Fruit fly (Drosophila melanogaster) whole organism, prepupa: ENCODE results near the gene mio.
A peak's percentile ranks its signal among the peaks of the same experiment; 100 is the strongest.

Experiments
- CG10631 ChIP-seq: fragments of 200-800 bp; sonication (Bioruptor generic); optimal IDR thresholded peaks from 2 replicates; lab custom pipeline; 2016; ENCODE audit warnings: missing biosample characterization, missing genetic modification characterization
- CG11294 ChIP-seq: fragments of 200-800 bp; sonication (Bioruptor generic); IDR thresholded peaks from 2 replicates; pipeline ENCODE4 v1.3.6; 2022; ENCODE audit warnings: missing biosample characterization, missing genetic modification characterization
- CG11762 ChIP-seq: fragments of 200-800 bp; sonication (Bioruptor generic); optimal IDR thresholded peaks from 3 replicates; lab custom pipeline; 2016; ENCODE audit warnings: missing biosample characterization, missing genetic modification characterization; ENCODE audit not compliant: insufficient read depth
- CG15336 ChIP-seq: fragments of 200-800 bp; sonication (Bioruptor generic); IDR thresholded peaks from 2 replicates; pipeline ENCODE4 v1.3.6; 2022; ENCODE audit warnings: missing biosample characterization, missing genetic modification characterization
- CG1621 ChIP-seq: fragments of 200-800 bp; sonication (Bioruptor generic); optimal IDR thresholded peaks from 3 replicates; lab custom pipeline; 2018; ENCODE audit warnings: missing biosample characterization, mild to moderate bottlenecking, missing genetic modification characterization
- CG16779 ChIP-seq: fragments of 200-800 bp; sonication (Bioruptor generic); optimal IDR thresholded peaks from 3 replicates; lab custom pipeline; 2017; ENCODE audit warnings: missing biosample characterization, mild to moderate bottlenecking, missing genetic modification characterization
- CG31627 ChIP-seq: fragments of 200-800 bp; sonication (Bioruptor generic); optimal IDR thresholded peaks from 3 replicates; lab custom pipeline; 2016; ENCODE audit warnings: missing biosample characterization, missing genetic modification characterization
- CG32006 ChIP-seq: fragments of 200-800 bp; sonication (Bioruptor generic); optimal IDR thresholded peaks from 3 replicates; lab custom pipeline; 2017; ENCODE audit warnings: missing biosample characterization, mild to moderate bottlenecking, missing genetic modification characterization
- CG34406 ChIP-seq: fragments of 200-800 bp; sonication (Bioruptor generic); optimal IDR thresholded peaks from 3 replicates; lab custom pipeline; 2016; ENCODE audit warnings: missing biosample characterization, missing genetic modification characterization
- CG4318 ChIP-seq: fragments of 200-800 bp; sonication (Bioruptor generic); optimal IDR thresholded peaks from 3 replicates; lab custom pipeline; 2017; ENCODE audit warnings: missing biosample characterization, mild to moderate bottlenecking, missing genetic modification characterization
- CG6276 ChIP-seq: fragments of 200-800 bp; sonication (Bioruptor generic); optimal IDR thresholded peaks from 2 replicates; lab custom pipeline; 2017; ENCODE audit warnings: missing biosample characterization, mild to moderate bottlenecking, missing genetic modification characterization
- CG6808 ChIP-seq: fragments of 200-800 bp; sonication (Bioruptor generic); optimal IDR thresholded peaks from 3 replicates; lab custom pipeline; 2017; ENCODE audit warnings: missing biosample characterization, missing genetic modification characterization, mild to moderate bottlenecking, moderate library complexity, missing genetic modification reagents
- CG6854 ChIP-seq: fragments of 200-800 bp; sonication (Bioruptor generic); optimal IDR thresholded peaks from 2 replicates; lab custom pipeline; 2017; ENCODE audit warnings: missing biosample characterization, mild to moderate bottlenecking, missing genetic modification characterization
- CG7368 ChIP-seq: fragments of 200-800 bp; sonication (Bioruptor generic); optimal IDR thresholded peaks from 3 replicates; lab custom pipeline; 2016; ENCODE audit warnings: missing biosample characterization, missing genetic modification characterization
- CG8119 ChIP-seq: fragments of 200-800 bp; sonication (Bioruptor generic); IDR thresholded peaks from 3 replicates; pipeline ENCODE4 v1.3.6; 2022; ENCODE audit warnings: missing biosample characterization, missing genetic modification characterization
- CG8632 ChIP-seq: fragments of 200-800 bp; sonication (Bioruptor generic); optimal IDR thresholded peaks from 3 replicates; lab custom pipeline; 2016; ENCODE audit warnings: missing biosample characterization, missing genetic modification characterization
- Eip78C ChIP-seq: fragments of 200-800 bp; sonication (Bioruptor generic); peaks from one replicate; lab custom pipeline; 2016; ENCODE audit warnings: missing biosample characterization, missing genetic modification characterization
- Gug ChIP-seq: fragments of 200-800 bp; sonication (Bioruptor generic); IDR thresholded peaks from 2 replicates; pipeline ENCODE4 v1.3.6; 2022; ENCODE audit warnings: missing biosample characterization, missing genetic modification characterization
- Hr38 ChIP-seq: sonication (Bioruptor generic); optimal IDR thresholded peaks from 2 replicates; lab custom pipeline; 2016; ENCODE audit warnings: missing biosample characterization, missing genetic modification characterization
- Hr39 ChIP-seq: fragments of 200-800 bp; sonication (Bioruptor generic); optimal IDR thresholded peaks from 2 replicates; lab custom pipeline; 2016; ENCODE audit warnings: missing biosample characterization, missing genetic modification characterization
- Hr4 ChIP-seq: fragments of 200-800 bp; sonication (Bioruptor generic); optimal IDR thresholded peaks from 3 replicates; lab custom pipeline; 2016; ENCODE audit warnings: missing biosample characterization, missing genetic modification characterization
- Lpt ChIP-seq: fragments of 200-800 bp; sonication (Bioruptor generic); optimal IDR thresholded peaks from 3 replicates; lab custom pipeline; 2016; ENCODE audit warnings: missing biosample characterization, missing genetic modification characterization
- Smox ChIP-seq: fragments of 200-800 bp; sonication (Bioruptor generic); optimal IDR thresholded peaks from 3 replicates; lab custom pipeline; 2016; ENCODE audit warnings: missing biosample characterization, missing genetic modification characterization
- Sox14 ChIP-seq: fragments of 200-800 bp; sonication (Bioruptor generic); optimal IDR thresholded peaks from 3 replicates; lab custom pipeline; 2016; ENCODE audit warnings: missing biosample characterization, missing genetic modification characterization
- Sox15 ChIP-seq: fragments of 200-800 bp; sonication (Bioruptor generic); optimal IDR thresholded peaks from 3 replicates; lab custom pipeline; 2016; ENCODE audit warnings: missing biosample characterization, missing genetic modification characterization
- achi ChIP-seq: fragments of 200-800 bp; sonication (Bioruptor generic); optimal IDR thresholded peaks from 3 replicates; lab custom pipeline; 2016; ENCODE audit warnings: missing biosample characterization, missing genetic modification characterization
- acj6 ChIP-seq: fragments of 200-800 bp; sonication (Bioruptor generic); optimal IDR thresholded peaks from 3 replicates; lab custom pipeline; 2016; ENCODE audit warnings: missing biosample characterization, missing genetic modification characterization
- eg ChIP-seq: fragments of 200-800 bp; sonication (Bioruptor generic); IDR thresholded peaks from 3 replicates; pipeline ENCODE4 v1.3.6; 2022; ENCODE audit warnings: missing biosample characterization, missing genetic modification characterization
- esn ChIP-seq: fragments of 200-800 bp; sonication (Bioruptor generic); optimal IDR thresholded peaks from 2 replicates; lab custom pipeline; 2016; ENCODE audit warnings: missing biosample characterization, mild to moderate bottlenecking, missing genetic modification characterization, moderate library complexity
- fd59A ChIP-seq: fragments of 200-800 bp; sonication (Bioruptor generic); optimal IDR thresholded peaks from 2 replicates; lab custom pipeline; 2017; ENCODE audit warnings: missing biosample characterization, mild to moderate bottlenecking, missing genetic modification characterization, missing genetic modification reagents
- fd85E ChIP-seq: fragments of 200-800 bp; sonication (Bioruptor generic); optimal IDR thresholded peaks from 3 replicates; lab custom pipeline; 2016; ENCODE audit warnings: missing biosample characterization, missing genetic modification characterization
- fkh ChIP-seq: fragments of 200-800 bp; sonication (Bioruptor generic); optimal IDR thresholded peaks from 3 replicates; lab custom pipeline; 2017; ENCODE audit warnings: missing biosample characterization, mild to moderate bottlenecking, missing genetic modification characterization, moderate library complexity
- lz ChIP-seq: fragments of 200-800 bp; sonication (Bioruptor generic); optimal IDR thresholded peaks from 3 replicates; lab custom pipeline; 2016; ENCODE audit warnings: missing biosample characterization, missing genetic modification characterization
- pdm3 ChIP-seq: fragments of 200-800 bp; sonication (Bioruptor generic); optimal IDR thresholded peaks from 3 replicates; lab custom pipeline; 2016; ENCODE audit warnings: missing biosample characterization, missing genetic modification characterization
- ss ChIP-seq, 2 experiments: fragments of 200-800 bp; sonication (Bioruptor generic); optimal IDR thresholded peaks; 2 replicates in 1 of 2; 3 replicates in 1 of 2; lab custom pipeline; 2017 to 2018; ENCODE audit warnings: mild to moderate bottlenecking in 2 of 2, missing biosample characterization in 2 of 2, missing genetic modification characterization in 2 of 2, moderate library complexity in 1 of 2
- svp ChIP-seq: fragments of 200-800 bp; sonication (Bioruptor generic); peaks from one replicate; lab custom pipeline; 2016; ENCODE audit warnings: missing biosample characterization, missing genetic modification characterization
- vri ChIP-seq: fragments of 200-800 bp; sonication (Bioruptor generic); optimal IDR thresholded peaks from 3 replicates; lab custom pipeline; 2016; ENCODE audit warnings: missing biosample characterization, mild to moderate bottlenecking, missing genetic modification characterization

mio gene

dm6 chr2L:2189100-2189499, 28.0 kb upstream of the mio start (continued):
- no peak for TF ChIP-seq fd85E
- TF ChIP-seq CG8632: peak; percentile 56
- TF ChIP-seq CG10631: peak; percentile 68
- TF ChIP-seq pdm3 (GFP tag; lab: Kevin White, UChicago): peak; percentile 70
- TF ChIP-seq esn (GFP tag; lab: Kevin White, UChicago): peak; percentile 88
- peak; percentile 84 for TF ChIP-seq Smox (GFP tag; lab: Kevin White, UChicago)
- TF ChIP-seq CG32006 (GFP tag; lab: Kevin White, UChicago): peak; percentile 76
- TF ChIP-seq CG16779 (tag; lab: Kevin White, UChicago): no peak
- peak; percentile 86 for TF ChIP-seq Eip78C
- TF ChIP-seq CG7368 (GFP tag; lab: Kevin White, UChicago): peak; percentile 51
- TF ChIP-seq Sox15 (GFP tag; lab: Kevin White, UChicago): peak; percentile 63
- peak; percentile 77 for TF ChIP-seq achi (GFP tag; lab: Kevin White, UChicago)
- TF ChIP-seq eg: peak; percentile 66
- TF ChIP-seq fd59A (GFP tag; lab: Kevin White, UChicago): no peak
- no peak for TF ChIP-seq Hr38 (GFP tag; lab: Kevin White, UChicago)
- TF ChIP-seq Gug (GFP tag; lab: Robert Waterston, UW): no peak
- TF ChIP-seq acj6 (GFP tag; lab: Kevin White, UChicago): peak; percentile 76
- 0 out of 2 replicates have a peak, but pooled peaks have one; percentile 19 for TF ChIP-seq CG11294
- TF ChIP-seq Hr4: peak; percentile 53
- TF ChIP-seq CG6808 (GFP tag; lab: Kevin White, UChicago): no peak
- peak; percentile 43 for TF ChIP-seq Lpt (GFP tag; lab: Kevin White, UChicago)

dm6 chr2L:2190684-2191083, 26.4 kb upstream of the mio start:
- TF ChIP-seq vri (GFP tag; lab: Kevin White, UChicago): no peak
- TF ChIP-seq CG6276 (GFP tag; lab: Kevin White, UChicago): no peak
- peak; percentile 84 for TF ChIP-seq svp
- TF ChIP-seq CG15336 (GFP tag; lab: Robert Waterston, UW): no peak
- TF ChIP-seq CG31627: no peak
- peak; percentile 33 for TF ChIP-seq Eip78C
- no peak for TF ChIP-seq CG7368 (GFP tag; lab: Kevin White, UChicago)
- no peak for TF ChIP-seq CG8119 (GFP tag; lab: Robert Waterston, UW)
- TF ChIP-seq CG6808 (GFP tag; lab: Kevin White, UChicago): no peak
- peak; percentile 43 for TF ChIP-seq Sox14 (GFP tag; lab: Kevin White, UChicago)
- no peak for TF ChIP-seq fkh (GFP tag; lab: Kevin White, UChicago)
- TF ChIP-seq CG4318 (GFP tag; lab: Kevin White, UChicago): no peak
- no peak for TF ChIP-seq esn (GFP tag; lab: Kevin White, UChicago)
- TF ChIP-seq lz (GFP tag; lab: Kevin White, UChicago): no peak
- TF ChIP-seq CG10631: no peak
- TF ChIP-seq Sox15 (GFP tag; lab: Kevin White, UChicago): no peak
- TF ChIP-seq CG6854 (GFP tag; lab: Kevin White, UChicago): no peak
- TF ChIP-seq CG34406 (GFP tag; lab: Kevin White, UChicago): no peak

dm6 chr2L:2191404-2191803, 25.7 kb upstream of the mio start:
- TF ChIP-seq Hr39 (GFP tag; lab: Kevin White, UChicago) (no peak), vri (GFP tag; lab: Kevin White, UChicago) (no peak), ss (GFP tag; optimal IDR thresholded peaks at IDR 0.05; lab: Kevin White, UChicago) (no peak), Smox (GFP tag; lab: Kevin White, UChicago) (no peak), Hr38 (GFP tag; lab: Kevin White, UChicago) (no peak), CG34406 (GFP tag; lab: Kevin White, UChicago) (no peak)

dm6 chr2L:2192123-2192601, 24.9 kb upstream of the mio start, which contains the start of gene CG10874:
Gene CG10874, minus strand, starts transcription at chr2L:2192386.
- no peak for TF ChIP-seq CG11762 (GFP tag; lab: Kevin White, UChicago)
- peak; percentile 1 for TF ChIP-seq CG1621
- peak; percentile 75 for TF ChIP-seq Sox14 (GFP tag; lab: Kevin White, UChicago)
